Worm (Caenorhabditis elegans): ENCODE results near the gene ZK1010.4.

ce11 chrIII:12987418-12987817 is 6.5 kb downstream of the ZK1010.4 start, which contains the start of gene ZK1010.5:
- TF ChIP-seq dao-5 (tag; optimal IDR thresholded peaks at IDR 0.05) (no peak), W03F9.2 (tag; optimal IDR thresholded peaks at IDR 0.05) (no peak)
